Worm (Caenorhabditis elegans) whole organism, L3 larva: Measurements from ENCODE around the gene nhr-93.

Source experiments
- R02D3.7 ChIP-seq: fragments of 150-350 bp; optimal IDR thresholded peaks from 2 replicates; lab custom pipeline; 2014; ENCODE audit warnings: missing biosample characterization, missing genetic modification characterization
- ceh-82 ChIP-seq: fragments of 150-350 bp; optimal IDR thresholded peaks from 2 replicates; lab custom pipeline; 2014; ENCODE audit warnings: missing biosample characterization, missing genetic modification characterization
- ceh-9 ChIP-seq: sonication (generic microtip); optimal IDR thresholded peaks from 2 replicates; lab custom pipeline; 2018; ENCODE audit warnings: missing biosample characterization, missing genetic modification characterization
- egl-27 ChIP-seq: sonication (generic microtip); optimal IDR thresholded peaks from 4 replicates; lab custom pipeline; 2017; ENCODE audit warnings: missing biosample characterization, missing genetic modification reagents, missing genetic modification characterization
- elt-2 ChIP-seq: sonication (generic microtip); optimal IDR thresholded peaks from 2 replicates; lab custom pipeline; 2016; ENCODE audit warnings: missing genetic modification reagents, mild to moderate bottlenecking, missing genetic modification characterization, missing compliant biosample characterization
- fkh-10 ChIP-seq: sonication (generic microtip); optimal IDR thresholded peaks from 2 replicates; lab custom pipeline; 2017; ENCODE audit warnings: missing biosample characterization, missing genetic modification reagents, missing genetic modification characterization
- fkh-2 ChIP-seq: fragments of 150-350 bp; optimal IDR thresholded peaks from 2 replicates; lab custom pipeline; 2014; ENCODE audit warnings: missing biosample characterization, missing genetic modification reagents, missing genetic modification characterization
- skn-1 ChIP-seq: fragments of 150-350 bp; optimal IDR thresholded peaks from 2 replicates; lab custom pipeline; 2014; ENCODE audit warnings: missing biosample characterization, missing genetic modification characterization
- tbx-2 ChIP-seq: sonication (generic microtip); optimal IDR thresholded peaks from 2 replicates; lab custom pipeline; 2016; ENCODE audit warnings: mild to moderate bottlenecking, missing genetic modification characterization, missing compliant biosample characterization
- unc-39 ChIP-seq: sonication (generic microtip); optimal IDR thresholded peaks from 4 replicates; lab custom pipeline; 2017; ENCODE audit warnings: missing biosample characterization, missing genetic modification characterization
- unc-62 ChIP-seq: fragments of 150-350 bp; sonication (generic microtip); optimal IDR thresholded peaks from 4 replicates; lab custom pipeline; 2014; ENCODE audit warnings: missing biosample characterization, missing genetic modification reagents, missing genetic modification characterization

DNA sequence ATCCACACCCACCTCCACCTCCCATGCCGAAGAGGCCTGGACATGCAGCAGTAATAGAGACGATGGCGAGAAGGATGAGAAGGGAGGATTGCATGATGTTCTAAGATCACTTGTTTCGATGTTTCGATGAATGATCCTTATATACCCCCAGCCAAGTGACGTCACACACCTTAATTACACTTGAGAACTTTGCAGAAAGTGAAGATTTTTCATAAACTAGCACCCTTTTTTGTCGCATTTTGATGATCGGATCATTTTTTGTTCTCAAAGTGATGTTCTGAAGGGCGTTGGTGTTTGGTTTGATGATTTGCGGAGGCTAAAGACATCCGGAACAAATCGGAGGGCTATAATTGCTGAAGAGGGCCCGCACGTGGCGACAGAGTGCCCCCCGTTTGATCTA is 37.6 kb upstream of the nhr-93 start, which contains the start of gene grl-27:
- TF ChIP-seq fkh-2 (tag; lab: Kevin White, UChicago) (no peak), unc-62 (no peak), unc-39 (tag; lab: Kevin White, UChicago) (no peak), ceh-82 (tag; lab: Kevin White, UChicago) (no peak), fkh-10 (GFP tag; lab: Kevin White, UChicago) (no peak), R02D3.7 (tag; lab: Kevin White, UChicago) (no peak), egl-27 (tag; lab: Kevin White, UChicago) (no peak), tbx-2 (tag; lab: Kevin White, UChicago) (no peak), elt-2 (tag; lab: Kevin White, UChicago) (no peak), skn-1 (tag; lab: Kevin White, UChicago) (no peak), ceh-9 (tag; lab: Kevin White, UChicago) (no peak)
